Worm (Caenorhabditis elegans): ENCODE measurements around the gene fndc-1.

DNA sequence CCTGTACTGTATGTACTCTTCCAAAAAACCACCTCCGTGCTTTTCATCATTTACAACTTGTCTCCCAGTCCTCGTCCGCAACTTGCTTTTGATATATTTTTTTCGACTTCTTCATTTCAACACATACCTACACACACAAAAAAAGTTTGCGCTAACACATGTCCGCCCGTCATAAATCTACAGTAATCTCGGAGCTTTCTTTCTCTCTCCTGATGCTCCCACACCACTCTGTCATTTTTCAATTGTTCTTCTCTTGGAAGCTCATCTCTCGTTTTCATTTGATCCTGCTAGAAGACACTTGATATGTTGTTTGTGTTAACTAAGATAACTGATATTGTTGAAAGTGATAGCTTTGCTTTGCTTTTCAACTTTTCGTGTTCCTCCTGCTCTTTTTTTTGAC lies 44.1 kb upstream of the fndc-1 start:
- no peak for TF ChIP-seq tbx-2 (tag; optimal IDR thresholded peaks at IDR 0.05)
- no peak for TF ChIP-seq odd-2 (tag; optimal IDR thresholded peaks at IDR 0.05)
- no peak for TF ChIP-seq pax-1 (tag; optimal IDR thresholded peaks at IDR 0.05)
